Fruit fly (Drosophila melanogaster) whole organism, adult: ENCODE results near the gene C15.

Experiments used
- CG1620 ChIP-seq: fragments of 200-800 bp; sonication (Bioruptor generic); optimal IDR thresholded peaks from 2 replicates; lab custom pipeline; 2016; ENCODE audit warnings: missing biosample characterization, missing genetic modification characterization
- CG5204 ChIP-seq: fragments of 200-800 bp; sonication (Bioruptor generic); optimal IDR thresholded peaks from 2 replicates; lab custom pipeline; 2016; ENCODE audit warnings: missing biosample characterization, missing genetic modification characterization
- CG7045 ChIP-seq: fragments of 200-800 bp; sonication (Bioruptor generic); optimal IDR thresholded peaks from 2 replicates; lab custom pipeline; 2017; ENCODE audit warnings: missing biosample characterization, mild to moderate bottlenecking, missing genetic modification characterization
- Clk ChIP-seq: fragments of 200-800 bp; sonication (Bioruptor generic); optimal IDR thresholded peaks from 2 replicates; lab custom pipeline; 2017; ENCODE audit warnings: missing biosample characterization, missing genetic modification characterization
- Hr96 ChIP-seq: fragments of 200-800 bp; sonication (Bioruptor generic); optimal IDR thresholded peaks from 2 replicates; lab custom pipeline; 2016; ENCODE audit warnings: missing biosample characterization, missing genetic modification characterization
- kay ChIP-seq: fragments of 200-800 bp; sonication (Bioruptor generic); peaks from one replicate; lab custom pipeline; 2016; ENCODE audit warnings: missing biosample characterization, missing genetic modification characterization, borderline replicate concordance
- tj ChIP-seq: fragments of 200-800 bp; sonication (Bioruptor generic); optimal IDR thresholded peaks from 3 replicates; lab custom pipeline; 2017; ENCODE audit warnings: missing biosample characterization, mild to moderate bottlenecking, missing genetic modification characterization, moderate library complexity
- toe ChIP-seq: fragments of 200-800 bp; sonication (Bioruptor generic); optimal IDR thresholded peaks from 2 replicates; lab custom pipeline; 2016; ENCODE audit warnings: missing biosample characterization, missing genetic modification characterization

The C15 gene

dm6 chr3R:21561427-21561872 lies 61.7 kb downstream of the C15 start:
- TF ChIP-seq Hr96 (GFP tag; lab: Kevin White, UChicago) (no peak), CG7045 (GFP tag; lab: Kevin White, UChicago) (no peak), CG5204 (GFP tag; lab: Kevin White, UChicago) (no peak), Clk (GFP tag; lab: Kevin White, UChicago) (no peak), tj (no peak), toe (GFP tag; lab: Kevin White, UChicago) (no peak), kay (GFP tag; lab: Kevin White, UChicago) (no peak), CG1620 (no peak)
